Worm (Caenorhabditis elegans) whole organism, L4 larva: ENCODE data around the gene Y55D5A.1.

Experiments
- F49E8.2 ChIP-seq: sonication (generic microtip); optimal IDR thresholded peaks from 2 replicates; lab custom pipeline; 2016; ENCODE audit warnings: missing compliant biosample characterization, mild to moderate bottlenecking, missing genetic modification characterization, borderline replicate concordance
- ceh-32 ChIP-seq: sonication (generic microtip); optimal IDR thresholded peaks from 2 replicates; lab custom pipeline; 2016; ENCODE audit warnings: mild to moderate bottlenecking, missing genetic modification characterization, missing compliant biosample characterization; ENCODE audit not compliant: poor library complexity
- ceh-44 ChIP-seq: fragments of 200-800 bp; sonication (Bioruptor generic); IDR thresholded peaks from 2 replicates; pipeline ENCODE4 v1.3.6; 2022; ENCODE audit warnings: missing genetic modification reagents, missing genetic modification characterization, missing compliant biosample characterization
- lin-1 ChIP-seq: fragments of 200-800 bp; sonication (Bioruptor generic); IDR thresholded peaks from 2 replicates; pipeline ENCODE4 v1.3.6; 2022; ENCODE audit warnings: missing genetic modification reagents, missing genetic modification characterization, missing compliant biosample characterization
- nhr-237 ChIP-seq: sonication (generic microtip); optimal IDR thresholded peaks from 2 replicates; lab custom pipeline; 2017; ENCODE audit warnings: missing biosample characterization, missing genetic modification characterization
- nhr-76 ChIP-seq: fragments of 150-350 bp; optimal IDR thresholded peaks from 2 replicates; lab custom pipeline; 2014; ENCODE audit warnings: missing biosample characterization, missing genetic modification characterization
- pha-4 ChIP-seq, 2 experiments: fragments of 150-350 bp in 1 of 2; fragments of 200-800 bp in 1 of 2; sonication (Bioruptor generic) in 1 of 2; IDR thresholded peaks in 1 of 2; optimal IDR thresholded peaks in 1 of 2; 2 replicates each; pipeline versions ENCODE4 v1.3.6 to Lab custom; 2014 to 2022; ENCODE audit warnings: missing genetic modification characterization in 2 of 2, missing genetic modification reagents in 2 of 2, missing biosample characterization in 1 of 2, missing compliant biosample characterization in 1 of 2
- php-3 ChIP-seq: fragments of 200-800 bp; sonication (Bioruptor generic); IDR thresholded peaks from 2 replicates; pipeline ENCODE4 v1.3.6; 2022; ENCODE audit warnings: missing genetic modification reagents, missing genetic modification characterization, missing compliant biosample characterization
- zag-1 ChIP-seq: fragments of 150-350 bp; optimal IDR thresholded peaks from 2 replicates; lab custom pipeline; 2014; ENCODE audit warnings: missing biosample characterization, missing genetic modification characterization

DNA sequence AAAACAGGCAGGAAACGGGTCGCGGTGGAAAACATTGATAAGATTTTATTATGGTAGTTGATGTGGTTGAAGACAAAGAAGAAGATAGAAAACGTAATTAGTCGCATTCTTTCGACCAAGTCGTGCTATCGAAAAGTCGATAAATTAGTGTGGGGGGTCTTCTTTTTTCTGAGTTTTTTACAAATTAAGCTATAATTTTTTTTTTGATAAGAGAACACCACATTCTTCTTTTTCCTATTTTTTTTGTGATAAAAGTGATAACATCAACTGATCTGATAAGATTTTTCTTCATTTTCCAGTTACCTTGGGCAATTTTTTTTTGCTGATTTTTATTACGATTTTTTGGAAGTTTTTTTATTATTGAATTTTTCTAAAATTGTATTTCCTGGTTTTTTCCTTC is 1.3 kb upstream of the Y55D5A.1 start:
- TF ChIP-seq nhr-76 (no peak), pha-4 (GFP tag; IDR thresholded peaks at IDR 0.05; lab: Robert Waterston, UW) (no peak), pha-4 (tag; optimal IDR thresholded peaks at IDR 0.05; lab: Kevin White, UChicago) (no peak), ceh-44 (GFP tag; lab: Robert Waterston, UW) (no peak), nhr-237 (tag; lab: Kevin White, UChicago) (no peak), F49E8.2 (tag; lab: Kevin White, UChicago) (no peak), lin-1 (no peak), ceh-32 (tag; lab: Kevin White, UChicago) (no peak), zag-1 (no peak), php-3 (no peak)
